Worm (Caenorhabditis elegans): ENCODE results near the gene Y94H6A.10.
"Not testable (repeated sequence)": the region's sequence is repeated elsewhere in the genome, so short reads cannot be mapped to it uniquely, and the experiment has no call there.

Gene Y94H6A.10

ce11 chrIV:2725784-2726183 is 15.3 kb upstream of the Y94H6A.10 start, which contains the start of gene ubxn-2:
Gene ubxn-2 (minus strand): TSS chrIV:2725819.
- peak; percentile 58 for TF ChIP-seq F13C5.2 (tag; optimal IDR thresholded peaks at IDR 0.05)
- TF ChIP-seq tbx-37 (GFP tag; conservative IDR thresholded peaks at IDR 0.05) = peak; percentile 50
- no peak for TF ChIP-seq sea-1 (GFP tag; conservative IDR thresholded peaks at IDR 0.05)

- TF ChIP-seq flt-1 (GFP tag; IDR thresholded peaks at IDR 0.05); scrt-1 (GFP tag; IDR thresholded peaks at IDR 0.05); aly-1 (tag; optimal IDR thresholded peaks at IDR 0.05): not testable (repeated sequence)
Measured at ce11 chrIV:2719734-2720133, 9.3 kb upstream of the Y94H6A.10 start, which contains the start of gene ndua-12. Gene ndua-12 (minus strand): TSS chrIV:2719834.

ce11 chrIV:2716474-2716873 is 6.0 kb upstream of the Y94H6A.10 start, which contains the start of gene Y94H6A.7:
Gene Y94H6A.7 (minus strand): TSS chrIV:2716574.
- not testable (repeated sequence) for TF ChIP-seq aly-1 (tag; optimal IDR thresholded peaks at IDR 0.05); tra-4 (tag; optimal IDR thresholded peaks at IDR 0.05); tbx-11 (GFP tag; IDR thresholded peaks at IDR 0.05)

ce11 chrIV:2712935-2713334 is 2.5 kb upstream of the Y94H6A.10 start, which contains the start of gene Y94H6A.12:
Gene Y94H6A.12 (minus strand): TSS chrIV:2713035.
- TF ChIP-seq ceh-36 (tag; optimal IDR thresholded peaks at IDR 0.05) (no peak), tbx-37 (GFP tag; conservative IDR thresholded peaks at IDR 0.05) (no peak)

- TF ChIP-seq pes-1 (GFP tag; IDR thresholded peaks at IDR 0.05) (no peak), hmg-4 (GFP tag; optimal IDR thresholded peaks at IDR 0.05) (no peak), B0310.2 (tag; optimal IDR thresholded peaks at IDR 0.05) (no peak), hnd-1 (tag; optimal IDR thresholded peaks at IDR 0.05) (no peak), tra-4 (tag; optimal IDR thresholded peaks at IDR 0.05) (no peak), ama-1 (optimal IDR thresholded peaks at IDR 0.05) (no peak), ceh-13 (GFP tag; optimal IDR thresholded peaks at IDR 0.05) (no peak), tbx-37 (GFP tag; conservative IDR thresholded peaks at IDR 0.05) (no peak), F13C5.2 (tag; optimal IDR thresholded peaks at IDR 0.05) (no peak), sea-1 (GFP tag; conservative IDR thresholded peaks at IDR 0.05) (no peak), ceh-36 (tag; optimal IDR thresholded peaks at IDR 0.05) (no peak), aly-1 (tag; optimal IDR thresholded peaks at IDR 0.05) (no peak)
Measured at ce11 chrIV:2711122-2711669, 730 bp upstream of the Y94H6A.10 start.

- no peak for TF ChIP-seq flt-1 (GFP tag; IDR thresholded peaks at IDR 0.05)
- TF ChIP-seq hmg-4 (GFP tag; optimal IDR thresholded peaks at IDR 0.05) = no peak
- no peak for TF ChIP-seq tbx-11 (GFP tag; IDR thresholded peaks at IDR 0.05)
- TF ChIP-seq ets-7 (tag; optimal IDR thresholded peaks at IDR 0.05) = no peak
- TF ChIP-seq ceh-36 (tag; optimal IDR thresholded peaks at IDR 0.05) = no peak
- no peak for TF ChIP-seq sea-1 (GFP tag; conservative IDR thresholded peaks at IDR 0.05)
- no peak for TF ChIP-seq hmbx-1 (tag; optimal IDR thresholded peaks at IDR 0.05)
- TF ChIP-seq tra-4 (tag; optimal IDR thresholded peaks at IDR 0.05) = no peak
- TF ChIP-seq F13C5.2 (tag; optimal IDR thresholded peaks at IDR 0.05) = no peak
- TF ChIP-seq ama-1 (optimal IDR thresholded peaks at IDR 0.05) = no peak
- TF ChIP-seq ceh-13 (GFP tag; optimal IDR thresholded peaks at IDR 0.05) = no peak
- TF ChIP-seq pes-1 (GFP tag; IDR thresholded peaks at IDR 0.05) = no peak
- no peak for TF ChIP-seq B0310.2 (tag; optimal IDR thresholded peaks at IDR 0.05)
- TF ChIP-seq tbx-37 (GFP tag; conservative IDR thresholded peaks at IDR 0.05) = no peak
- no peak for TF ChIP-seq scrt-1 (GFP tag; IDR thresholded peaks at IDR 0.05)
- no peak for TF ChIP-seq hnd-1 (tag; optimal IDR thresholded peaks at IDR 0.05)
Measured at ce11 chrIV:2709590-2710201, 770 bp downstream of the Y94H6A.10 start.

- TF ChIP-seq hmg-4 (GFP tag; optimal IDR thresholded peaks at IDR 0.05) (peak; percentile 24), F13C5.2 (tag; optimal IDR thresholded peaks at IDR 0.05) (peak; percentile 29), ceh-36 (tag; optimal IDR thresholded peaks at IDR 0.05) (no peak)
Measured at ce11 chrIV:2708329-2708965, 2.0 kb downstream of the Y94H6A.10 start.

- TF ChIP-seq hmg-4 (GFP tag; optimal IDR thresholded peaks at IDR 0.05) = no peak
- TF ChIP-seq flt-1 (GFP tag; IDR thresholded peaks at IDR 0.05) = no peak
- TF ChIP-seq aly-1 (tag; optimal IDR thresholded peaks at IDR 0.05) = no peak
- no peak for TF ChIP-seq ceh-13 (GFP tag; optimal IDR thresholded peaks at IDR 0.05)
- TF ChIP-seq F13C5.2 (tag; optimal IDR thresholded peaks at IDR 0.05) = no peak
- TF ChIP-seq scrt-1 (GFP tag; IDR thresholded peaks at IDR 0.05) = no peak
Measured at ce11 chrIV:2707012-2707411, 3.5 kb downstream of the Y94H6A.10 start, which contains the start of gene ubc-8. Gene ubc-8 (minus strand): TSS chrIV:2707238.

- no peak for TF ChIP-seq ets-7 (tag; optimal IDR thresholded peaks at IDR 0.05)
- TF ChIP-seq tbx-37 (GFP tag; conservative IDR thresholded peaks at IDR 0.05) = no peak
- TF ChIP-seq ceh-13 (GFP tag; optimal IDR thresholded peaks at IDR 0.05) = no peak
- no peak for TF ChIP-seq flt-1 (GFP tag; IDR thresholded peaks at IDR 0.05)
- TF ChIP-seq pes-1 (GFP tag; IDR thresholded peaks at IDR 0.05) = no peak
- TF ChIP-seq scrt-1 (GFP tag; IDR thresholded peaks at IDR 0.05) = no peak
- TF ChIP-seq ama-1 (optimal IDR thresholded peaks at IDR 0.05) = no peak
- TF ChIP-seq sea-1 (GFP tag; conservative IDR thresholded peaks at IDR 0.05) = no peak
- no peak for TF ChIP-seq hnd-1 (tag; optimal IDR thresholded peaks at IDR 0.05)
- no peak for TF ChIP-seq hmg-4 (GFP tag; optimal IDR thresholded peaks at IDR 0.05)
- TF ChIP-seq hmbx-1 (tag; optimal IDR thresholded peaks at IDR 0.05) = no peak
Measured at ce11 chrIV:2705675-2706074, 4.8 kb downstream of the Y94H6A.10 start.
